Worm (Caenorhabditis elegans) whole organism, L1 larva: ENCODE results near the gene C45B11.2.

Experiments used
- C34B4.2 ChIP-seq: sonication (generic microtip); optimal IDR thresholded peaks from 2 replicates; lab custom pipeline; 2017; ENCODE audit warnings: mild to moderate bottlenecking, missing genetic modification characterization, missing compliant biosample characterization
- Y116A8C.19 ChIP-seq: sonication (generic microtip); optimal IDR thresholded peaks from 2 replicates; lab custom pipeline; 2016; ENCODE audit warnings: missing compliant biosample characterization, missing genetic modification characterization, borderline replicate concordance
- alr-1 ChIP-seq: fragments of 200-800 bp; sonication (Bioruptor generic); optimal IDR thresholded peaks from 2 replicates; lab custom pipeline; 2018; ENCODE audit warnings: borderline replicate concordance, mild to moderate bottlenecking, missing genetic modification characterization, missing compliant biosample characterization
- aly-2 ChIP-seq: fragments of 150-350 bp; optimal IDR thresholded peaks from 2 replicates; lab custom pipeline; 2014; ENCODE audit warnings: missing biosample characterization, missing genetic modification characterization
- ceh-90 ChIP-seq: sonication (generic microtip); optimal IDR thresholded peaks from 2 replicates; lab custom pipeline; 2016; ENCODE audit warnings: missing genetic modification characterization, missing compliant biosample characterization
- dpl-1 ChIP-seq, 3 experiments: fragments of 150-350 bp in 2 of 3; sonication (generic microtip) in 1 of 3; optimal IDR thresholded peaks; 2 replicates each; lab custom pipeline; 2014 to 2017; ENCODE audit warnings: missing biosample characterization in 3 of 3, missing genetic modification characterization in 3 of 3, missing genetic modification reagents in 3 of 3
- dsc-1 ChIP-seq: sonication (generic microtip); optimal IDR thresholded peaks from 2 replicates; lab custom pipeline; 2016; ENCODE audit warnings: mild to moderate bottlenecking, missing genetic modification characterization, missing compliant biosample characterization
- efl-1 ChIP-seq, 4 experiments: fragments of 150-350 bp; optimal IDR thresholded peaks in 3 of 4; peaks in 1 of 4; 1 replicate in 1 of 4; 2 replicates in 3 of 4; lab custom pipeline; 2014; ENCODE audit warnings: missing biosample characterization in 2 of 4, missing genetic modification characterization in 2 of 4, missing genetic modification reagents in 2 of 4
- efl-3 ChIP-seq: fragments of 200-800 bp; sonication (Bioruptor generic); optimal IDR thresholded peaks from 2 replicates; lab custom pipeline; 2018; ENCODE audit warnings: mild to moderate bottlenecking, missing genetic modification characterization, missing compliant biosample characterization
- elt-2 ChIP-seq: sonication (generic microtip); optimal IDR thresholded peaks from 2 replicates; lab custom pipeline; 2016; ENCODE audit warnings: missing genetic modification characterization, mild to moderate bottlenecking, inconsistent platforms, missing compliant biosample characterization, missing genetic modification reagents
- elt-3 ChIP-seq, 6 experiments: fragments of 150-350 bp in 1 of 6; sonication (generic microtip); optimal IDR thresholded peaks; 2 replicates each; lab custom pipeline; 2017 to 2018; ENCODE audit warnings: missing biosample characterization in 6 of 6, missing genetic modification characterization in 6 of 6, inconsistent platforms in 1 of 6
- fkh-10 ChIP-seq: sonication (generic microtip); optimal IDR thresholded peaks from 2 replicates; lab custom pipeline; 2017; ENCODE audit warnings: missing biosample characterization, missing genetic modification reagents, missing genetic modification characterization
- fkh-4 ChIP-seq: sonication (generic microtip); optimal IDR thresholded peaks from 2 replicates; lab custom pipeline; 2016; ENCODE audit warnings: missing compliant biosample characterization, missing genetic modification characterization, borderline replicate concordance
- fkh-8 ChIP-seq: sonication (generic microtip); optimal IDR thresholded peaks from 2 replicates; lab custom pipeline; 2016; ENCODE audit warnings: mild to moderate bottlenecking, missing genetic modification characterization, missing compliant biosample characterization
- fos-1 ChIP-seq: fragments of 150-350 bp; optimal IDR thresholded peaks from 2 replicates; lab custom pipeline; 2014; ENCODE audit warnings: missing biosample characterization, missing genetic modification characterization
- grh-1 ChIP-seq: fragments of 200-800 bp; sonication (Bioruptor generic); IDR thresholded peaks from 2 replicates; pipeline ENCODE4 v1.3.6; 2022; ENCODE audit warnings: missing genetic modification reagents, missing genetic modification characterization, missing compliant biosample characterization
- hlh-4 ChIP-seq: sonication (generic microtip); optimal IDR thresholded peaks from 2 replicates; lab custom pipeline; 2016; ENCODE audit warnings: mild to moderate bottlenecking, missing genetic modification characterization, missing compliant biosample characterization
- irx-1 ChIP-seq: sonication (generic microtip); optimal IDR thresholded peaks from 2 replicates; lab custom pipeline; 2016; ENCODE audit warnings: missing genetic modification characterization, missing compliant biosample characterization
- isw-1 ChIP-seq: fragments of 200-800 bp; sonication (Bioruptor generic); IDR thresholded peaks from 2 replicates; pipeline ENCODE4 v1.3.6; 2022; ENCODE audit warnings: missing genetic modification characterization, missing compliant biosample characterization
- jun-1 ChIP-seq: fragments of 150-350 bp; optimal IDR thresholded peaks from 2 replicates; lab custom pipeline; 2014; ENCODE audit warnings: missing biosample characterization, missing genetic modification reagents, missing genetic modification characterization
- lin-14 ChIP-seq: fragments of 200-800 bp; sonication (Bioruptor generic); optimal IDR thresholded peaks from 2 replicates; lab custom pipeline; 2018; ENCODE audit warnings: mild to moderate bottlenecking, missing genetic modification characterization, moderate library complexity, missing compliant biosample characterization
- lin-39 ChIP-seq: fragments of 150-350 bp; optimal IDR thresholded peaks from 2 replicates; lab custom pipeline; 2014; ENCODE audit warnings: missing biosample characterization, missing genetic modification reagents, missing genetic modification characterization
- lsy-2 ChIP-seq, 2 experiments: fragments of 150-350 bp; optimal IDR thresholded peaks; 2 replicates each; lab custom pipeline; 2014; ENCODE audit warnings: missing biosample characterization in 2 of 2, missing genetic modification characterization in 2 of 2
- nhr-19 ChIP-seq: fragments of 200-800 bp; sonication (Bioruptor generic); conservative IDR thresholded peaks from 2 replicates; pipeline ENCODE4 v1.3.6; 2022; ENCODE audit warnings: missing genetic modification characterization, missing compliant biosample characterization
- nhr-20 ChIP-seq: sonication (generic microtip); optimal IDR thresholded peaks from 2 replicates; lab custom pipeline; 2016; ENCODE audit warnings: mild to moderate bottlenecking, missing genetic modification characterization, missing compliant biosample characterization
- nhr-47 ChIP-seq: sonication (generic microtip); optimal IDR thresholded peaks from 2 replicates; lab custom pipeline; 2016; ENCODE audit warnings: mild to moderate bottlenecking, missing genetic modification characterization, moderate library complexity, missing compliant biosample characterization
- nhr-71 ChIP-seq: sonication (generic microtip); optimal IDR thresholded peaks from 2 replicates; lab custom pipeline; 2016; ENCODE audit warnings: mild to moderate bottlenecking, missing genetic modification characterization, moderate library complexity, missing compliant biosample characterization
- nhr-85 ChIP-seq: sonication (generic microtip); peaks from one replicate; lab custom pipeline; 2016; ENCODE audit warnings: missing genetic modification characterization, inconsistent platforms, missing compliant biosample characterization
- rnt-1 ChIP-seq: sonication (generic microtip); optimal IDR thresholded peaks from 2 replicates; lab custom pipeline; 2016; ENCODE audit warnings: mild to moderate bottlenecking, missing genetic modification characterization, moderate library complexity, missing compliant biosample characterization
- skn-1 ChIP-seq: fragments of 150-350 bp; optimal IDR thresholded peaks from 2 replicates; lab custom pipeline; 2014; ENCODE audit warnings: missing biosample characterization, missing genetic modification characterization
- sup-37 ChIP-seq: fragments of 200-800 bp; sonication (Bioruptor generic); optimal IDR thresholded peaks from 2 replicates; lab custom pipeline; 2018; ENCODE audit warnings: mild to moderate bottlenecking, missing genetic modification characterization, missing compliant biosample characterization
- unc-98 ChIP-seq: fragments of 200-800 bp; sonication (Bioruptor generic); IDR thresholded peaks from 2 replicates; pipeline ENCODE4 v1.3.6; 2022; ENCODE audit warnings: missing genetic modification characterization, missing compliant biosample characterization
- vab-15 ChIP-seq: sonication (generic microtip); optimal IDR thresholded peaks from 2 replicates; lab custom pipeline; 2017; ENCODE audit warnings: missing genotype, mild to moderate bottlenecking, missing genetic modification characterization, missing compliant biosample characterization
- xbp-1 ChIP-seq: sonication (generic microtip); optimal IDR thresholded peaks from 2 replicates; lab custom pipeline; 2016; ENCODE audit warnings: missing genetic modification characterization, missing compliant biosample characterization
- zag-1 ChIP-seq: fragments of 150-350 bp; optimal IDR thresholded peaks from 2 replicates; lab custom pipeline; 2014; ENCODE audit warnings: missing biosample characterization, missing genetic modification characterization

The C45B11.2 gene

ce11 chrV:11029309-11029708 lies 13.2 kb upstream of the C45B11.2 start (continued):
- TF ChIP-seq fkh-4 (tag; lab: Kevin White, UChicago): peak; percentile 87
- TF ChIP-seq unc-98 (GFP tag; lab: Robert Waterston, UW): peak; percentile 46; the same call in 1 of the 2 replicates
- peak; percentile 95 to 97 for TF ChIP-seq efl-1 (optimal IDR thresholded peaks at IDR 0.05; lab: Kevin White, UChicago)
- peak; percentile 93 to 99 for TF ChIP-seq efl-1 (GFP tag; optimal IDR thresholded peaks at IDR 0.05 in 1 of 2; lab: Kevin White, UChicago)
- peak; percentile 45 for TF ChIP-seq sup-37 (GFP tag; lab: Kevin White, UChicago)
- no peak for TF ChIP-seq aly-2 (tag; lab: Kevin White, UChicago)
- peak; percentile 78 for TF ChIP-seq dsc-1
- peak; percentile 81 for TF ChIP-seq nhr-20 (tag; lab: Kevin White, UChicago)
- TF ChIP-seq zag-1 (tag; lab: Kevin White, UChicago): no peak
- no peak for TF ChIP-seq alr-1 (tag; lab: Kevin White, UChicago)
- peak; percentile 90 for TF ChIP-seq ceh-90 (tag; lab: Kevin White, UChicago)
- TF ChIP-seq dpl-1 (GFP tag; optimal IDR thresholded peaks at IDR 0.05; lab: Kevin White, UChicago): peak; percentile 90 to 93 (median 93)
- peak; percentile 45 for TF ChIP-seq skn-1 (tag; lab: Kevin White, UChicago)
- peak; percentile 94 for TF ChIP-seq nhr-85
- TF ChIP-seq C34B4.2 (tag; lab: Kevin White, UChicago): no peak
- peak; percentile 80 for TF ChIP-seq xbp-1 (tag; lab: Kevin White, UChicago)
- TF ChIP-seq nhr-19 (GFP tag; lab: Robert Waterston, UW): peak; percentile 72
- no peak for TF ChIP-seq vab-15 (tag; lab: Kevin White, UChicago)
- peak; percentile 16 for TF ChIP-seq fos-1
- peak; percentile 53 for TF ChIP-seq jun-1 (tag; lab: Kevin White, UChicago)
- TF ChIP-seq efl-3 (GFP tag; lab: Kevin White, UChicago): no peak
- TF ChIP-seq grh-1 (GFP tag; lab: Robert Waterston, UW): peak; percentile 62
- peak; percentile 63 for TF ChIP-seq elt-2 (tag; lab: Kevin White, UChicago)
- TF ChIP-seq elt-3 (tag; optimal IDR thresholded peaks at IDR 0.05; lab: Kevin White, UChicago): peak in 1 of 6 experiments; percentile 30

ce11 chrV:11030675-11031074 lies 11.8 kb upstream of the C45B11.2 start:
- TF ChIP-seq nhr-47: no peak

ce11 chrV:11033241-11033640 lies 9.3 kb upstream of the C45B11.2 start:
- peak; percentile 2 for TF ChIP-seq fkh-10
- TF ChIP-seq fkh-4 (tag; lab: Kevin White, UChicago): no peak
- no peak for TF ChIP-seq elt-2 (tag; lab: Kevin White, UChicago)
- peak; percentile 42 for TF ChIP-seq nhr-71 (tag; lab: Kevin White, UChicago)
- peak; percentile 47 for TF ChIP-seq fkh-8 (tag; lab: Kevin White, UChicago)
- TF ChIP-seq hlh-4 (tag; lab: Kevin White, UChicago): peak; percentile 94
- peak; percentile 34 for TF ChIP-seq nhr-47

ce11 chrV:11034748-11035147 lies 7.8 kb upstream of the C45B11.2 start, which contains the start of gene pptr-2:
Gene pptr-2 (minus strand): TSS chrV:11034931.
- TF ChIP-seq lsy-2 (tag; optimal IDR thresholded peaks at IDR 0.05; lab: Kevin White, UChicago) (peak in 1 of 2 experiments; percentile 1), isw-1 (GFP tag; lab: Robert Waterston, UW) (no peak), Y116A8C.19 (tag; lab: Kevin White, UChicago) (no peak), rnt-1 (tag; lab: Kevin White, UChicago) (peak; percentile 60), skn-1 (tag; lab: Kevin White, UChicago) (no peak), lin-14 (GFP tag; lab: Kevin White, UChicago) (peak; percentile 70), lin-39 (tag; lab: Kevin White, UChicago) (no peak), irx-1 (tag; lab: Kevin White, UChicago) (no peak), nhr-71 (tag; lab: Kevin White, UChicago) (peak; percentile 64)
